Worm (Caenorhabditis elegans) whole organism, mixed stage, embryonic: ENCODE measurements around the gene chil-16.

Experiments
- blmp-1 ChIP-seq: fragments of 150-350 bp; optimal IDR thresholded peaks from 2 replicates; lab custom pipeline; 2014; ENCODE audit warnings: missing biosample characterization, missing genetic modification characterization
- drap-1 ChIP-seq: fragments of 200-800 bp; sonication (Bioruptor generic); optimal IDR thresholded peaks from 3 replicates; lab custom pipeline; 2018; ENCODE audit warnings: mild to moderate bottlenecking, missing genetic modification characterization, missing compliant biosample characterization
- elt-3 ChIP-seq: fragments of 150-350 bp; optimal IDR thresholded peaks from 2 replicates; lab custom pipeline; 2014; ENCODE audit warnings: missing biosample characterization, missing genetic modification characterization
- hlh-1 ChIP-seq: fragments of 150-350 bp; optimal IDR thresholded peaks from 2 replicates; lab custom pipeline; 2014; ENCODE audit warnings: missing biosample characterization, missing genetic modification reagents, missing genetic modification characterization
- lsy-2 ChIP-seq: fragments of 150-350 bp; optimal IDR thresholded peaks from 2 replicates; lab custom pipeline; 2014; ENCODE audit warnings: missing biosample characterization, missing genetic modification characterization
- mep-1 ChIP-seq: fragments of 150-350 bp; optimal IDR thresholded peaks from 2 replicates; lab custom pipeline; 2017; ENCODE audit warnings: missing biosample characterization, missing genetic modification reagents, missing genetic modification characterization, inconsistent platforms
- nhr-12 ChIP-seq: fragments of 150-350 bp; optimal IDR thresholded peaks from 2 replicates; lab custom pipeline; 2014; ENCODE audit warnings: missing biosample characterization, missing genetic modification characterization
- nhr-237 ChIP-seq: fragments of 150-350 bp; optimal IDR thresholded peaks from 2 replicates; lab custom pipeline; 2014; ENCODE audit warnings: missing biosample characterization, missing genetic modification characterization
- sptf-1 ChIP-seq: sonication (generic microtip); optimal IDR thresholded peaks from 2 replicates; lab custom pipeline; 2017; ENCODE audit warnings: mild to moderate bottlenecking, missing genetic modification characterization, moderate library complexity, missing compliant biosample characterization
- unc-62 ChIP-seq: fragments of 150-350 bp; optimal IDR thresholded peaks from 2 replicates; lab custom pipeline; 2014; ENCODE audit warnings: missing biosample characterization, missing genetic modification reagents, missing genetic modification characterization

ce11 chrII:9454304-9454703, 12.6 kb upstream of the chil-16 start, which contains the start of gene chil-19:
- TF ChIP-seq sptf-1 (tag; lab: Kevin White, UChicago) = no peak
- no peak for TF ChIP-seq unc-62 (GFP tag; lab: Kevin White, UChicago)
- TF ChIP-seq nhr-12 (tag; lab: Kevin White, UChicago) = no peak
- no peak for TF ChIP-seq nhr-237 (tag; lab: Kevin White, UChicago)
- TF ChIP-seq mep-1 (tag; lab: Kevin White, UChicago) = no peak
- no peak for TF ChIP-seq elt-3 (tag; lab: Kevin White, UChicago)
- no peak for TF ChIP-seq lsy-2 (tag; lab: Kevin White, UChicago)
- TF ChIP-seq hlh-1 = no peak
- TF ChIP-seq drap-1 (GFP tag; lab: Kevin White, UChicago) = no peak
- TF ChIP-seq blmp-1 (tag; lab: Kevin White, UChicago) = no peak
